1 fruit fly cellular context compared by ENCODE assay signal in the genomic region with DNA sequence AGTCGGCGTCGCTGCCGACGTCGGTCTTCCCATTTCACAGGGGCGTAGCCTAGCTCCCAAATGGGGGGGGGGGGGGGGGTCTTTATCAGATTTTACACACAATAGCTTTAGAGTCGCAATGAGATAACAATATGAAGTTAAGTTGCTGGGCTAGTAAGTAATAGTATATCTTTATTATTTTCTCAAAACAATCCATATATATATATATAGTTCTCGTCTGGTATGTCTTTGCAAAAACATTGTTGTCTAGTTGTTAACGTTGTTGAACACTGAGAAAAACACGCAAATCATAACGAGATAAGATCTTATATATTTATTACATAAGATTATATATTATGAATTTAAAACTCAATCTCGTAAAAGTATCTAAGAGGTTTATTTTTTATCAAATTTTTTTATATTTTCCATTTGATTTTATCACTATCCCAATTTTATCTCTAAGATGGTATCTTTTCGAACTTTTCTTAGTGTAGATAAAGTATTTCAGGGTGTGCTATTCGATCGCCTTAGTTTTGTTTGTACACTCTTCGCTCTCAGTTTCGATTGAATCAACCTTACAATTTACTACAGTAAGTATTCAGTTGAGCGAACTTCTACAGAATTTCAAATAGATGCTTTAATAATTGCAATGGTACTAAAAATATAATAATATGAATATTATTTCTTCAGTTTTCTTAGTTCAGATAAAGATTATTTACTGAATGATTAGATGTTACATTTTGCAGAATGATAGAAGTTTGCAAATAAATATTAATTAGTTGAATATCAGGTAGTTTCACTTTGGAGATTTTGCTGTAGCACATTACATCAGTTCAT.
TF ChIP-seq lines count a peak whose summit lies in the region.

No protein-coding gene starts in this region.

TF ChIP-seq in whole organism, embryonic, 481 proteins besides CTCF, POLR2A, EP300 and RAD21 (continued from another document):
- TF ChIP-seq pho (GFP tag; optimal IDR thresholded peaks at IDR 0.05; lab: Kevin White, UChicago) (no peak), CG3995 (GFP tag; optimal IDR thresholded peaks at IDR 0.05; lab: Kevin White, UChicago) (no peak), sisA (GFP tag; IDR thresholded peaks at IDR 0.05; lab: Robert Waterston, UW) (peak; percentile 61), CG42726 (GFP tag; IDR thresholded peaks at IDR 0.05; lab: Robert Waterston, UW; ENCODE audit: partially characterized antibody) (no peak), CG13287 (GFP tag; IDR thresholded peaks at IDR 0.05; lab: Robert Waterston, UW; ENCODE audit: partially characterized antibody) (no peak), inv (GFP tag; IDR thresholded peaks at IDR 0.05; lab: Robert Waterston, UW; ENCODE audit: partially characterized antibody) (no peak), chif (GFP tag; optimal IDR thresholded peaks at IDR 0.05; lab: Kevin White, UChicago) (peak in 1 of 2 experiments; percentile 8), CG18619 (GFP tag; optimal IDR thresholded peaks at IDR 0.05; lab: Kevin White, UChicago) (peak; percentile 71)
